Worm (Caenorhabditis elegans) whole organism, early embryonic: Measurements from ENCODE around the gene Y17D7B.3.

Experiments used
- F13C5.2 ChIP-seq: sonication (generic microtip); optimal IDR thresholded peaks from 2 replicates; lab custom pipeline; 2017; ENCODE audit warnings: mild to moderate bottlenecking, missing genetic modification characterization, inconsistent platforms, missing compliant biosample characterization
- ama-1 ChIP-seq: fragments of 150-350 bp; optimal IDR thresholded peaks from 2 replicates; lab custom pipeline; 2014
- ceh-36 ChIP-seq: sonication (generic microtip); optimal IDR thresholded peaks from 2 replicates; lab custom pipeline; 2016; ENCODE audit warnings: missing genetic modification characterization, inconsistent platforms, missing compliant biosample characterization
- flt-1 ChIP-seq: fragments of 200-800 bp; sonication (Bioruptor generic); IDR thresholded peaks from 2 replicates; pipeline ENCODE4 v1.3.6; 2022; ENCODE audit warnings: missing genetic modification characterization, missing compliant biosample characterization
- hmbx-1 ChIP-seq: sonication (generic microtip); optimal IDR thresholded peaks from 2 replicates; lab custom pipeline; 2016; ENCODE audit warnings: mild to moderate bottlenecking, missing genetic modification characterization, missing compliant biosample characterization
- tra-4 ChIP-seq: sonication (generic microtip); optimal IDR thresholded peaks from 2 replicates; lab custom pipeline; 2017; ENCODE audit warnings: missing genetic modification characterization, missing compliant biosample characterization

DNA sequence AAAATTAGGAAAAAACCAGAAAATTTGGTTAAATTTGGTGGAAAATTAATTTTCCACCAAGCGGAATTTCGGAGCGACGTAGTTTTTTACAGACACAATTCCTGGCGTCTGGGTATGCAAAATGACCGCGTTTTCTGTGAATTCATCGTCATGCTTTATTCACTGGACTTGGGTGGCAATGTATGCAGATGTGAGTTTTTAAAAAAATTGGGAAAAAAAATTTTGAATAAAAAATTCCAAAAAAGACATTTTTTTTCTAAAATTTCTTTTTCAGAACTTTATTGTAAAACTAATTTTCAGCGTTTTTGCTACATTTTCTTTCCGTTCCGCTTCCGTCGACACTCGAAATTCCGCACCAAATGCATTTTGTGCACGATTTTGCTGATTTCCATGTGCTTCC lies 24.8 kb upstream of the Y17D7B.3 start, which contains the start of gene C54E10.7:
- no peak for TF ChIP-seq flt-1
- TF ChIP-seq hmbx-1 (tag; lab: Kevin White, UChicago), result no peak
- TF ChIP-seq ama-1 (lab: Kevin White, UChicago), result no peak
- no peak for TF ChIP-seq ceh-36 (tag; lab: Kevin White, UChicago)
- TF ChIP-seq tra-4 (tag; lab: Kevin White, UChicago), result no peak
- TF ChIP-seq F13C5.2 (tag; lab: Kevin White, UChicago), result no peak
